Worm (Caenorhabditis elegans): ENCODE measurements around the gene Y49F6C.7.

ce11 chrII:3374779-3375178, 6.8 kb upstream of the Y49F6C.7 start, which contains the start of gene bath-10:
- no peak for TF ChIP-seq him-1 (tag; optimal IDR thresholded peaks at IDR 0.05)
- no peak for TF ChIP-seq dao-5 (tag; optimal IDR thresholded peaks at IDR 0.05)
- no peak for TF ChIP-seq W03F9.2 (tag; optimal IDR thresholded peaks at IDR 0.05)
